Worm (Caenorhabditis elegans) whole organism, L4 larva: ENCODE measurements around the gene nhr-223.
"Not testable (repeated sequence)": the region's sequence is repeated elsewhere in the genome, so short reads cannot be mapped to it uniquely, and the experiment has no call there.

Experiments
- mxl-3 ChIP-seq: fragments of 200-800 bp; sonication (Bioruptor generic); optimal IDR thresholded peaks from 2 replicates; lab custom pipeline; 2018; ENCODE audit warnings: mild to moderate bottlenecking, missing genetic modification characterization, missing compliant biosample characterization
- nhr-11 ChIP-seq: fragments of 150-350 bp; optimal IDR thresholded peaks from 2 replicates; lab custom pipeline; 2014; ENCODE audit warnings: missing biosample characterization, missing genetic modification characterization
- nhr-28 ChIP-seq: fragments of 150-350 bp; optimal IDR thresholded peaks from 2 replicates; lab custom pipeline; 2014; ENCODE audit warnings: missing biosample characterization, missing genetic modification characterization
- snpc-4 ChIP-seq: fragments of 150-350 bp; optimal IDR thresholded peaks from 2 replicates; lab custom pipeline; 2014; ENCODE audit warnings: missing biosample characterization, missing genetic modification characterization
- ztf-11 ChIP-seq: fragments of 150-350 bp; optimal IDR thresholded peaks from 2 replicates; lab custom pipeline; 2014; ENCODE audit warnings: missing biosample characterization, missing genetic modification characterization

- TF ChIP-seq snpc-4; ztf-11 (tag; lab: Kevin White, UChicago); mxl-3; nhr-11 (tag; lab: Kevin White, UChicago); nhr-28 (tag; lab: Kevin White, UChicago): not testable (repeated sequence)
Observed at ce11 chrV:15754731-15755130, 41.5 kb upstream of the nhr-223 start, which contains the start of gene str-8.
